Fruit fly (Drosophila melanogaster) whole organism, adult: ENCODE data around the gene betaTub65B.

ENCODE experiments used
- CG11617 ChIP-seq: fragments of 200-800 bp; sonication (Bioruptor generic); optimal IDR thresholded peaks from 2 replicates; lab custom pipeline; 2017; ENCODE audit warnings: mild to moderate bottlenecking, missing biosample characterization, missing genetic modification reagents, missing genetic modification characterization
- CG1620 ChIP-seq: fragments of 200-800 bp; sonication (Bioruptor generic); optimal IDR thresholded peaks from 2 replicates; lab custom pipeline; 2016; ENCODE audit warnings: missing biosample characterization, missing genetic modification characterization
- CG33017 ChIP-seq: fragments of 200-800 bp; sonication (Bioruptor generic); optimal IDR thresholded peaks from 2 replicates; lab custom pipeline; 2018; ENCODE audit warnings: missing biosample characterization, mild to moderate bottlenecking, missing genetic modification characterization, moderate library complexity
- CG5204 ChIP-seq: fragments of 200-800 bp; sonication (Bioruptor generic); optimal IDR thresholded peaks from 2 replicates; lab custom pipeline; 2016; ENCODE audit warnings: missing biosample characterization, missing genetic modification characterization
- Clk ChIP-seq: fragments of 200-800 bp; sonication (Bioruptor generic); optimal IDR thresholded peaks from 2 replicates; lab custom pipeline; 2017; ENCODE audit warnings: missing biosample characterization, missing genetic modification characterization
- Hr96 ChIP-seq: fragments of 200-800 bp; sonication (Bioruptor generic); optimal IDR thresholded peaks from 2 replicates; lab custom pipeline; 2016; ENCODE audit warnings: missing biosample characterization, missing genetic modification characterization
- cic ChIP-seq: fragments of 200-800 bp; sonication (Bioruptor generic); optimal IDR thresholded peaks from 2 replicates; lab custom pipeline; 2017; ENCODE audit warnings: missing biosample characterization, mild to moderate bottlenecking, missing genetic modification characterization, moderate library complexity
- cnc ChIP-seq, 2 experiments: fragments of >200 bp; optimal IDR thresholded peaks; 2 replicates each; lab custom pipeline; 2017
- kay ChIP-seq: fragments of 200-800 bp; sonication (Bioruptor generic); peaks from one replicate; lab custom pipeline; 2016; ENCODE audit warnings: missing biosample characterization, missing genetic modification characterization, borderline replicate concordance
- ovo ChIP-seq: fragments of 200-800 bp; sonication (Bioruptor generic); optimal IDR thresholded peaks from 2 replicates; lab custom pipeline; 2016; ENCODE audit warnings: missing biosample characterization, missing genetic modification characterization
- pad ChIP-seq: fragments of 200-800 bp; sonication (Bioruptor generic); optimal IDR thresholded peaks from 3 replicates; lab custom pipeline; 2017; ENCODE audit warnings: missing biosample characterization, missing genetic modification characterization, mild to moderate bottlenecking, moderate library complexity, missing genetic modification reagents
- tj ChIP-seq: fragments of 200-800 bp; sonication (Bioruptor generic); optimal IDR thresholded peaks from 3 replicates; lab custom pipeline; 2017; ENCODE audit warnings: missing biosample characterization, mild to moderate bottlenecking, missing genetic modification characterization, moderate library complexity
- toe ChIP-seq: fragments of 200-800 bp; sonication (Bioruptor generic); optimal IDR thresholded peaks from 2 replicates; lab custom pipeline; 2016; ENCODE audit warnings: missing biosample characterization, missing genetic modification characterization

- no peak for TF ChIP-seq cic (GFP tag; lab: Kevin White, UChicago)
- TF ChIP-seq CG11617 (GFP tag; lab: Kevin White, UChicago) = no peak
- TF ChIP-seq pad (GFP tag; lab: Kevin White, UChicago) = no peak
- TF ChIP-seq CG33017 (tag; lab: Kevin White, UChicago) = no peak
- TF ChIP-seq cnc (optimal IDR thresholded peaks at IDR 0.05; lab: Kevin White, UChicago) = no peak
- no peak for TF ChIP-seq CG5204 (GFP tag; lab: Kevin White, UChicago)
- no peak for TF ChIP-seq ovo (GFP tag; lab: Kevin White, UChicago)
- no peak for TF ChIP-seq CG1620 (GFP tag; lab: Kevin White, UChicago)
- TF ChIP-seq kay (GFP tag; lab: Kevin White, UChicago) = no peak
- no peak for TF ChIP-seq toe
- no peak for TF ChIP-seq Clk (GFP tag; lab: Kevin White, UChicago)
- no peak for TF ChIP-seq Hr96 (GFP tag; lab: Kevin White, UChicago)
- no peak for TF ChIP-seq tj (GFP tag; lab: Kevin White, UChicago)
These were observed 46.2 kb downstream of the betaTub65B start for dm6 chr3L:6576709-6577108.
